Worm (Caenorhabditis elegans): ENCODE data around the gene F58H1.7.
A peak's percentile ranks its signal among the peaks of the same experiment; 100 is the strongest.

Gene F58H1.7

DNA sequence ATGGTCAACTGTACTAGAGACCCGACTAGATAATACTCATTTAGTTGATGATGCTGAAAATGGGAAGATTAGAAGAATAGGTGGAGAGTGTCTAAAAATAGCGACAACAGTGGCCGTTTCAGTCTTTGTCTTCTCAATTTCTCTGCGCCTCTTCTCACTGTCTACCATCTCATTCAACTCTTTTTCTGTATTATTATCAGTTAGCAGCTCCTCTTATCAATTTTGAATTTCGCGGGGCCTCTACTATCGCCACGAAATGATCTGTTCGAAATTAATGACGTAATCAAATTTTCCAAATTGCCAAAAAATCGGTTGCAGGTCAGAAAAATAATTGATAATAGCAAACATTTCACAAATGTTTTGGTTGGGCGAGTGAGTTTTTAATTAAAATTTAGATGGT is 23.0 kb downstream of the F58H1.7 start:
- peak; percentile 84 for TF ChIP-seq nhr-80 (tag; optimal IDR thresholded peaks at IDR 0.05)
- no peak for TF ChIP-seq B0261.1 (tag; optimal IDR thresholded peaks at IDR 0.05)
- peak; percentile 70 for TF ChIP-seq atf-7 (tag; optimal IDR thresholded peaks at IDR 0.05)

DNA sequence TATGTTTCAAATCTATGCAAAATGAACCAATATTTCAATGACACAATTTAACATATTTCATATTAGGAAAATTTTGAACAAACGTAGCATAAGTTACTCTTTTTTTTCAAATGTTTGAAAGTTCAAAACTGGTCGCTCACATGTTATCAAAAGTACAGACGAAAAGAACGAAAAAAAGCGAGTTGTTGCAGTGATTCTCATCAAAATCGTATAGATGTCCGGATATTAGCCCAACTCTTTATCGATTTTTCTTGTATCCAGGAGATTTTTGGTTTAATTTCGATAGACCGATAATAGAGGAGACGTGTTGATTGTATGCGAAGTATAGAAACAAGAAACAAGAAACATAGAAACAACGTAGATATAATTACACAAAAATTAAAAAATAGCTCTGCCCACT is 24.3 kb downstream of the F58H1.7 start:
- TF ChIP-seq ceh-91 (GFP tag; IDR thresholded peaks at IDR 0.05) = no peak
- no peak for TF ChIP-seq somi-1 (GFP tag; optimal IDR thresholded peaks at IDR 0.05)
- TF ChIP-seq nhr-27 (tag; optimal IDR thresholded peaks at IDR 0.05) = no peak
- TF ChIP-seq die-1 (tag; optimal IDR thresholded peaks at IDR 0.05) = no peak
- TF ChIP-seq pha-4 (tag; optimal IDR thresholded peaks at IDR 0.05) = no peak
- no peak for TF ChIP-seq repo-1 (tag; optimal IDR thresholded peaks at IDR 0.05)
- no peak for TF ChIP-seq unc-130 (GFP tag; optimal IDR thresholded peaks at IDR 0.05)
- TF ChIP-seq C17E4.6 (GFP tag; IDR thresholded peaks at IDR 0.05) = no peak
- TF ChIP-seq ceh-79 (tag; optimal IDR thresholded peaks at IDR 0.05) = no peak
- no peak for TF ChIP-seq hmg-20 (GFP tag; IDR thresholded peaks at IDR 0.05)
- TF ChIP-seq snpc-4 (GFP tag; optimal IDR thresholded peaks at IDR 0.05) = no peak
- no peak for TF ChIP-seq snpc-4 (tag; optimal IDR thresholded peaks at IDR 0.05)
- no peak for TF ChIP-seq F57A8.1 (GFP tag; optimal IDR thresholded peaks at IDR 0.05)
- TF ChIP-seq attf-6 (GFP tag; IDR thresholded peaks at IDR 0.05) = no peak
- no peak for TF ChIP-seq B0261.1 (tag; optimal IDR thresholded peaks at IDR 0.05)
- TF ChIP-seq ceh-40 (GFP tag; IDR thresholded peaks at IDR 0.05) = no peak
- no peak for TF ChIP-seq ets-4 (GFP tag; optimal IDR thresholded peaks at IDR 0.05)
- no peak for TF ChIP-seq F23B12.7 (tag; optimal IDR thresholded peaks at IDR 0.05; ENCODE audit: insufficient read depth)
- no peak for TF ChIP-seq ztf-22 (GFP tag; optimal IDR thresholded peaks at IDR 0.05)
- no peak for TF ChIP-seq madf-10 (tag; optimal IDR thresholded peaks at IDR 0.05)

DNA sequence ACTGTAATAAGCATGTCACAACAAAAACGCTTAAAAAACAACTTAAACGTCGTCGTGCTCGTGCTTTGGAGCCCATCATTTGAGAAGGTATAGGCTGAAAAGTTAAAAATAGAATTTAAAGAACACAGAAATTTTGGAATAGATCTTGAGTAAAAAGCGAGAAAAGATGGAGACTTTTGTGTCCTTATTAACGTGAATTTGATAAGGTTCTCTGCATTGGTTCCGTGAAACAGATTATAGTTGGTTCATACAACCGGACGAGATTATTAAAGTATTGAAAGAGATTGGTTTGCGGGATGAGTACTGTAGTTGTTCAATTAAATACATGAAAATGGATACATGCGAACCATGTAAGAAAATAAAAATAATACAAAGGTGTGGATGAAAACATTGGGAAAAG is 26.9 kb downstream of the F58H1.7 start, which contains the start of gene gpla-1:
Gene gpla-1 (minus strand): TSS at position 101 of the 400 bp plus-strand sequence.
- TF ChIP-seq ztf-22 (GFP tag; optimal IDR thresholded peaks at IDR 0.05) (no peak), K11D2.4 (GFP tag; IDR thresholded peaks at IDR 0.05) (no peak), ztf-18 (tag; optimal IDR thresholded peaks at IDR 0.05) (no peak), hrde-1 (tag; optimal IDR thresholded peaks at IDR 0.05; ENCODE audit: borderline replicate concordance) (no peak), nhr-179 (tag; optimal IDR thresholded peaks at IDR 0.05) (no peak)

DNA sequence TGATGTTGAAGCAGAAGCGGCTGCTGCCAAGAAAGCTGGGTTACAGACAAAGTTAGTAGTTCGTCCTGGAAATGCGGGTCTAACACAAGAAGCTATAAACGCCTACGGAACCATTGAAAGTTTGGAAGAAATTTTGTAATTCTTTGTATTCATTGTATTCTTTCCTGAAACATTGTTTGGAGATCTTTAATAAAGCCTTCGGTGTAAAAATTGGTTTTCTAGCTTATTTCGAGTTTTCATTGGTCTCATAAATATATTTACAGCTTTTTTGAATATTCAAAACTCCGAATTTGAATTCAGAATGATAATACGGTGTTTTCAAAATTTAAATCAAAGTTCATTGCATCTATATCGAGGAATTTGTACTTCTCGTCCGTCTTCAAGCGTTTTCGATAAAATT is 29.8 kb downstream of the F58H1.7 start, which contains the start of gene F58H1.8:
Gene F58H1.8 (plus strand): TSS at position 301 of the 400 bp plus-strand sequence.
- no peak for TF ChIP-seq F57C9.4 (tag; optimal IDR thresholded peaks at IDR 0.05)
- TF ChIP-seq B0261.1 (tag; optimal IDR thresholded peaks at IDR 0.05) = no peak
- TF ChIP-seq nhr-80 (tag; optimal IDR thresholded peaks at IDR 0.05) = no peak
- no peak for TF ChIP-seq hlh-26 (GFP tag; conservative IDR thresholded peaks at IDR 0.05)
- no peak for TF ChIP-seq die-1 (tag; optimal IDR thresholded peaks at IDR 0.05)
- TF ChIP-seq aptf-2 (GFP tag; conservative IDR thresholded peaks at IDR 0.05) = no peak
- no peak for TF ChIP-seq B0035.1 (tag; optimal IDR thresholded peaks at IDR 0.05)
- no peak for TF ChIP-seq let-526 (GFP tag; IDR thresholded peaks at IDR 0.05)
- TF ChIP-seq athp-1 (tag; optimal IDR thresholded peaks at IDR 0.05) = no peak
- no peak for TF ChIP-seq F23B12.7 (tag; optimal IDR thresholded peaks at IDR 0.05; ENCODE audit: insufficient read depth)
